Worm (Caenorhabditis elegans): ENCODE measurements around the gene K06A4.7.

DNA sequence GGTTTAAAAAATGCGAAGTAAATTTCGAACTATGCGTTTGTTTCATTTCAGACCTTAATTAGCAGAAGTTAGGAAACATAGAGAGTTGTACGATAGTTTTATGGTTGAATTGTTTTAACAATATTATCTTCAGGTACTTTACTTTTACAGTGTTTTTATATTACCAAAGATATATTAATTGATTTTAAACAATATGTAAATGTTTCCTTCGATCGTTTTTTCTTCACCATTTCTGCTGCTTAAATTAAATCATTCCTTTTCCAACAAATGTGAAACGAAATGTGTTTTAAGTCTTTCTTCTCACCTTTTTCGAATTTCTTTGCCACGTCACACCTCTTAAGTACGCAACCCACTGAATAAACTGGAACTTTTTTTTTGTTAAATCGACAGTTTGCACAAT is 38.0 kb downstream of the K06A4.7 start:
- TF ChIP-seq F13C5.2 (tag; optimal IDR thresholded peaks at IDR 0.05) (no peak), sea-1 (GFP tag; conservative IDR thresholded peaks at IDR 0.05) (no peak)

Data from whole organism, early embryonic.